Worm (Caenorhabditis elegans) whole organism, L1 larva: ENCODE measurements around the gene F59E11.6.

Experiments used
- ama-1 ChIP-seq: fragments of 150-350 bp; optimal IDR thresholded peaks from 2 replicates; lab custom pipeline; 2014
- ceh-82 ChIP-seq, 3 experiments: fragments of 150-350 bp in 1 of 3; sonication (generic microtip) in 2 of 3; optimal IDR thresholded peaks; 2 replicates each; lab custom pipeline; 2014 to 2017; ENCODE audit warnings: missing biosample characterization in 3 of 3, missing genetic modification characterization in 3 of 3
- efl-1 ChIP-seq, 4 experiments: fragments of 150-350 bp; optimal IDR thresholded peaks in 3 of 4; peaks in 1 of 4; 1 replicate in 1 of 4; 2 replicates in 3 of 4; lab custom pipeline; 2014; ENCODE audit warnings: missing biosample characterization in 2 of 4, missing genetic modification characterization in 2 of 4, missing genetic modification reagents in 2 of 4
- egl-13 ChIP-seq: sonication (generic microtip); optimal IDR thresholded peaks from 2 replicates; lab custom pipeline; 2016; ENCODE audit warnings: missing genotype, missing genetic modification reagents, missing genetic modification characterization, missing compliant biosample characterization
- egl-27 ChIP-seq, 2 experiments: fragments of 150-350 bp in 1 of 2; sonication (generic microtip); optimal IDR thresholded peaks; 3 replicates each; lab custom pipeline; 2017 to 2018; ENCODE audit warnings: missing biosample characterization in 2 of 2, missing genetic modification characterization in 2 of 2, missing genetic modification reagents in 2 of 2
- elt-3 ChIP-seq, 6 experiments: fragments of 150-350 bp in 1 of 6; sonication (generic microtip); optimal IDR thresholded peaks; 2 replicates each; lab custom pipeline; 2017 to 2018; ENCODE audit warnings: missing biosample characterization in 6 of 6, missing genetic modification characterization in 6 of 6, inconsistent platforms in 1 of 6
- fkh-8 ChIP-seq: sonication (generic microtip); optimal IDR thresholded peaks from 2 replicates; lab custom pipeline; 2016; ENCODE audit warnings: mild to moderate bottlenecking, missing genetic modification characterization, missing compliant biosample characterization
- hlh-4 ChIP-seq: sonication (generic microtip); optimal IDR thresholded peaks from 2 replicates; lab custom pipeline; 2016; ENCODE audit warnings: mild to moderate bottlenecking, missing genetic modification characterization, missing compliant biosample characterization
- isw-1 ChIP-seq: fragments of 200-800 bp; sonication (Bioruptor generic); IDR thresholded peaks from 2 replicates; pipeline ENCODE4 v1.3.6; 2022; ENCODE audit warnings: missing genetic modification characterization, missing compliant biosample characterization
- lin-13 ChIP-seq: fragments of 150-350 bp; optimal IDR thresholded peaks from 2 replicates; lab custom pipeline; 2014; ENCODE audit warnings: missing biosample characterization, missing genetic modification reagents, missing genetic modification characterization
- lin-39 ChIP-seq: fragments of 150-350 bp; optimal IDR thresholded peaks from 2 replicates; lab custom pipeline; 2014; ENCODE audit warnings: missing biosample characterization, missing genetic modification reagents, missing genetic modification characterization
- lir-3 ChIP-seq: sonication (generic microtip); optimal IDR thresholded peaks from 2 replicates; lab custom pipeline; 2016; ENCODE audit warnings: mild to moderate bottlenecking, missing genetic modification characterization, moderate library complexity, missing compliant biosample characterization; ENCODE audit not compliant: poor library complexity
- nhr-11 ChIP-seq: fragments of 150-350 bp; optimal IDR thresholded peaks from 2 replicates; lab custom pipeline; 2014; ENCODE audit warnings: missing biosample characterization, missing genetic modification characterization
- nhr-19 ChIP-seq: fragments of 200-800 bp; sonication (Bioruptor generic); conservative IDR thresholded peaks from 2 replicates; pipeline ENCODE4 v1.3.6; 2022; ENCODE audit warnings: missing genetic modification characterization, missing compliant biosample characterization
- nhr-85 ChIP-seq: sonication (generic microtip); peaks from one replicate; lab custom pipeline; 2016; ENCODE audit warnings: missing genetic modification characterization, inconsistent platforms, missing compliant biosample characterization
- rnt-1 ChIP-seq: sonication (generic microtip); optimal IDR thresholded peaks from 2 replicates; lab custom pipeline; 2016; ENCODE audit warnings: mild to moderate bottlenecking, missing genetic modification characterization, moderate library complexity, missing compliant biosample characterization
- skn-1 ChIP-seq: fragments of 150-350 bp; optimal IDR thresholded peaks from 2 replicates; lab custom pipeline; 2014; ENCODE audit warnings: missing biosample characterization, missing genetic modification characterization
- sox-4 ChIP-seq: sonication (generic microtip); optimal IDR thresholded peaks from 2 replicates; lab custom pipeline; 2016; ENCODE audit warnings: missing genetic modification characterization, missing compliant biosample characterization
- swsn-7 ChIP-seq: sonication (generic microtip); optimal IDR thresholded peaks from 2 replicates; lab custom pipeline; 2016; ENCODE audit warnings: missing genetic modification characterization, missing compliant biosample characterization
- unc-62 ChIP-seq: fragments of 150-350 bp; optimal IDR thresholded peaks from 2 replicates; lab custom pipeline; 2014; ENCODE audit warnings: missing biosample characterization, missing genetic modification reagents, missing genetic modification characterization
- zip-4 ChIP-seq: fragments of 200-800 bp; sonication (Bioruptor generic); optimal IDR thresholded peaks from 2 replicates; lab custom pipeline; 2018; ENCODE audit warnings: mild to moderate bottlenecking, missing genetic modification characterization, moderate library complexity, missing compliant biosample characterization
- ztf-11 ChIP-seq, 2 experiments: sonication (generic microtip); optimal IDR thresholded peaks; 2 replicates each; lab custom pipeline; 2016 to 2017; ENCODE audit warnings: missing genetic modification characterization in 2 of 2, missing biosample characterization in 1 of 2, missing compliant biosample characterization in 1 of 2

F59E11.6 gene

ce11 chrV:9035685-9036084 is 44.1 kb downstream of the F59E11.6 start, which contains the start of gene srsx-34:
TSS of gene srsx-34 (plus strand) at chrV:9035985.
- no peak for TF ChIP-seq fkh-8
- no peak for TF ChIP-seq skn-1 (tag; lab: Kevin White, UChicago)
- no peak for TF ChIP-seq lin-13 (GFP tag; lab: Kevin White, UChicago)
- TF ChIP-seq unc-62 (GFP tag; lab: Kevin White, UChicago): no peak
- TF ChIP-seq egl-27 (tag; optimal IDR thresholded peaks at IDR 0.05; lab: Kevin White, UChicago): no peak
- no peak for TF ChIP-seq egl-13 (tag; lab: Kevin White, UChicago)
- no peak for TF ChIP-seq isw-1 (GFP tag; lab: Robert Waterston, UW)
- TF ChIP-seq sox-4 (tag; lab: Kevin White, UChicago): no peak
- TF ChIP-seq efl-1 (optimal IDR thresholded peaks at IDR 0.05; lab: Kevin White, UChicago): no peak
- no peak for TF ChIP-seq efl-1 (GFP tag; optimal IDR thresholded peaks at IDR 0.05 in 1 of 2; lab: Kevin White, UChicago)
- no peak for TF ChIP-seq ceh-82 (tag; optimal IDR thresholded peaks at IDR 0.05; lab: Kevin White, UChicago)
- no peak for TF ChIP-seq ztf-11 (tag; optimal IDR thresholded peaks at IDR 0.05; lab: Kevin White, UChicago)
- TF ChIP-seq rnt-1 (tag; lab: Kevin White, UChicago): no peak
- TF ChIP-seq ama-1 (lab: Kevin White, UChicago): no peak
- TF ChIP-seq lin-39 (tag; lab: Kevin White, UChicago): no peak
- TF ChIP-seq, all 84 proteins: peak for 0

ce11 chrV:9041030-9041429 is 49.4 kb downstream of the F59E11.6 start, which contains the start of gene cyp-33B1:
TSS of gene cyp-33B1 (plus strand) at chrV:9041330.
- TF ChIP-seq nhr-11 (tag; lab: Kevin White, UChicago) (no peak), swsn-7 (no peak), zip-4 (GFP tag; lab: Kevin White, UChicago) (no peak), nhr-19 (GFP tag; lab: Robert Waterston, UW) (no peak), nhr-85 (tag; lab: Kevin White, UChicago) (no peak), hlh-4 (tag; lab: Kevin White, UChicago) (no peak), rnt-1 (tag; lab: Kevin White, UChicago) (no peak), elt-3 (tag; optimal IDR thresholded peaks at IDR 0.05; lab: Kevin White, UChicago) (no peak), lir-3 (tag; lab: Kevin White, UChicago) (no peak)
